Fruit fly (Drosophila melanogaster): ENCODE results near the gene Axud1.

Axud1 gene

DNA sequence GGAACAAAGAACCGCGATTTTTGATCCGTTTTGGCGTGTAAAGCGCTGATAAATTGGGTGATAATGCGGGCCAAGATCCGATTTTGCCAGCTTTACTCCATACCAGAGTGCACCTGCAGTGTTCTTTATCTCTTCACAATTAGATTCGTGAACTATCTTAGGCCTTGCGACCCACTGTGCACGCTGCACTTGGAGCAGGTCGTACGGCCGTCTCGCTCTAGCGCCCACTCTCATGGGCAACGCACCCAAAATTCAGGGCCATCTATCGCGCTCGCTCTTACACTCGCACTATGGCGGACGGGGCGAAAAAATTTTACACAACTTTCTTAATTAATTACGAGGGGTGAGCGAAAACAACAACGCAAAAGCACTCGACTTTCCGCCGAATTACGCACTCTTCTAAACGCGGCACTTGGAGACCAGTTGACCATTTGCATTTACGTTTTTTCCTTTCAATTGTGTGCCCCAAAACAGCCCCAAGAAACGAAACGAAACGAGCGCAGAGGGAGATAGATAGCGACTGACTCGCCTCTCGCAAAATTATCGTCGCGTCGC lies 868 bp upstream of the Axud1 start (continued):
- TF ChIP-seq tna (GFP tag; IDR thresholded peaks at IDR 0.05; ENCODE audit: partially characterized antibody) = peak; percentile 20; the same call in 1 of the 2 replicates
- TF ChIP-seq CG9797 (GFP tag; optimal IDR thresholded peaks at IDR 0.05) = no peak
- TF ChIP-seq Hr39 (optimal IDR thresholded peaks at IDR 0.05) = no peak
- peak; percentile 88 for TF ChIP-seq CG4282 (GFP tag; optimal IDR thresholded peaks at IDR 0.05)
- TF ChIP-seq CG4707 (GFP tag; optimal IDR thresholded peaks at IDR 0.05) = peak; percentile 95
- peak; percentile 13; the same call in 1 of the 2 replicates for TF ChIP-seq Drgx (GFP tag; IDR thresholded peaks at IDR 0.05)
- TF ChIP-seq Hr51 (GFP tag; optimal IDR thresholded peaks at IDR 0.05) = no peak
- no peak for TF ChIP-seq CG16815 (GFP tag; optimal IDR thresholded peaks at IDR 0.05)
- TF ChIP-seq Neu2 (GFP tag; optimal IDR thresholded peaks at IDR 0.05; ENCODE audit: borderline replicate concordance) = no peak
- TF ChIP-seq slou (GFP tag; optimal IDR thresholded peaks at IDR 0.05) = no peak
- TF ChIP-seq Ravus (GFP tag; IDR thresholded peaks at IDR 0.05) = no peak
- TF ChIP-seq CG11093 (GFP tag; IDR thresholded peaks at IDR 0.05) = no peak
- no peak for TF ChIP-seq Side (GFP tag; optimal IDR thresholded peaks at IDR 0.05)
- TF ChIP-seq MESR4 (GFP tag; optimal IDR thresholded peaks at IDR 0.05) = peak; percentile 88
- no peak for TF ChIP-seq CG4854 (GFP tag; optimal IDR thresholded peaks at IDR 0.05)
- no peak for TF ChIP-seq gt (GFP tag; IDR thresholded peaks at IDR 0.05)
- no peak for TF ChIP-seq kah (GFP tag; optimal IDR thresholded peaks at IDR 0.05)
- TF ChIP-seq BEAF-32 (GFP tag; optimal IDR thresholded peaks at IDR 0.05) = no peak
- no peak for TF ChIP-seq Fer3 (tag; optimal IDR thresholded peaks at IDR 0.05)
- no peak for TF ChIP-seq nau (GFP tag; optimal IDR thresholded peaks at IDR 0.05)
- no peak for TF ChIP-seq ERR (GFP tag; optimal IDR thresholded peaks at IDR 0.05)
- no peak for TF ChIP-seq eyg (GFP tag; optimal IDR thresholded peaks at IDR 0.05)
- no peak for TF ChIP-seq CG3407 (GFP tag; optimal IDR thresholded peaks at IDR 0.05)
- peak; percentile 68 for TF ChIP-seq YL-1 (GFP tag; optimal IDR thresholded peaks at IDR 0.05)
- no peak for TF ChIP-seq NFAT (GFP tag; IDR thresholded peaks at IDR 0.05)
- TF ChIP-seq wdn (GFP tag; IDR thresholded peaks at IDR 0.05) = no peak
- no peak for TF ChIP-seq CG11247 (GFP tag; IDR thresholded peaks at IDR 0.05)
- no peak for TF ChIP-seq insv (GFP tag; optimal IDR thresholded peaks at IDR 0.05)
- no peak for TF ChIP-seq ATbp (GFP tag; optimal IDR thresholded peaks at IDR 0.05)
- no peak for TF ChIP-seq TFAM (GFP tag; optimal IDR thresholded peaks at IDR 0.05)
- TF ChIP-seq CG3847 (GFP tag; IDR thresholded peaks at IDR 0.05) = no peak
- TF ChIP-seq Myb (GFP tag; optimal IDR thresholded peaks at IDR 0.05) = no peak
- no peak for TF ChIP-seq sisA (GFP tag; IDR thresholded peaks at IDR 0.05)
- TF ChIP-seq Bgb (GFP tag; IDR thresholded peaks at IDR 0.05; ENCODE audit: partially characterized antibody) = peak; percentile 49; the same call in 1 of the 2 replicates
- no peak for TF ChIP-seq CG1233 (GFP tag; optimal IDR thresholded peaks at IDR 0.05)
- TF ChIP-seq CG13287 (GFP tag; IDR thresholded peaks at IDR 0.05; ENCODE audit: partially characterized antibody) = peak; percentile 27; the same call in 1 of the 2 replicates
- no peak for TF ChIP-seq hkb (optimal IDR thresholded peaks at IDR 0.05)
- TF ChIP-seq hkb (GFP tag; IDR thresholded peaks at IDR 0.05) = peak; percentile 25; the same call in 1 of the 2 replicates
- TF ChIP-seq sens-2 (GFP tag; IDR thresholded peaks at IDR 0.05) = no peak
- TF ChIP-seq CG2116 (GFP tag; optimal IDR thresholded peaks at IDR 0.05) = no peak
- TF ChIP-seq CG11398 (GFP tag; optimal IDR thresholded peaks at IDR 0.05) = no peak
- no peak for TF ChIP-seq CG18262 (tag; optimal IDR thresholded peaks at IDR 0.05)
- peak; percentile 60 for TF ChIP-seq Deaf1 (tag; optimal IDR thresholded peaks at IDR 0.05)
- no peak for TF ChIP-seq Six4 (GFP tag; optimal IDR thresholded peaks at IDR 0.05)
- no peak for TF ChIP-seq CG12769 (tag; optimal IDR thresholded peaks at IDR 0.05)
- TF ChIP-seq CG31388 (GFP tag; optimal IDR thresholded peaks at IDR 0.05) = no peak
- TF ChIP-seq CG34422 (GFP tag; IDR thresholded peaks at IDR 0.05) = peak; percentile 34; the same call in 1 of the 3 replicates
- no peak for TF ChIP-seq Pdp1 (GFP tag; optimal IDR thresholded peaks at IDR 0.05)
- no peak; the same call in 1 of the 2 replicates for TF ChIP-seq Ada2b (GFP tag; IDR thresholded peaks at IDR 0.05)
- TF ChIP-seq CG10366 (GFP tag; IDR thresholded peaks at IDR 0.05) = no peak
- TF ChIP-seq CG10431 (GFP tag; optimal IDR thresholded peaks at IDR 0.05) = no peak

All from whole organism, embryonic.